Worm (Caenorhabditis elegans) whole organism, L4 larva: ENCODE measurements around the gene C39B5.10.

Experiments
- F26F4.8 ChIP-seq: fragments of 200-800 bp; sonication (Bioruptor generic); conservative IDR thresholded peaks from 2 replicates; pipeline ENCODE4 v1.3.6; 2022; ENCODE audit warnings: missing genetic modification characterization, missing compliant biosample characterization
- F49E8.2 ChIP-seq: sonication (generic microtip); optimal IDR thresholded peaks from 2 replicates; lab custom pipeline; 2016; ENCODE audit warnings: missing compliant biosample characterization, mild to moderate bottlenecking, missing genetic modification characterization, borderline replicate concordance
- T20F7.1 ChIP-seq: fragments of 200-800 bp; sonication (Bioruptor generic); optimal IDR thresholded peaks from 2 replicates; lab custom pipeline; 2018; ENCODE audit warnings: mild to moderate bottlenecking, missing genetic modification characterization, missing compliant biosample characterization
- Y105C5A.15 ChIP-seq: fragments of 200-800 bp; sonication (Bioruptor generic); IDR thresholded peaks from 2 replicates; pipeline ENCODE4 v1.3.6; 2022; ENCODE audit warnings: missing genetic modification characterization, missing compliant biosample characterization
- Y48G9A.11 ChIP-seq: fragments of 200-800 bp; sonication (Bioruptor generic); IDR thresholded peaks from 2 replicates; pipeline ENCODE4 v1.3.6; 2022; ENCODE audit warnings: missing genetic modification reagents, missing genetic modification characterization, missing compliant biosample characterization
- Y5F2A.4 ChIP-seq: fragments of 200-800 bp; sonication (Bioruptor generic); optimal IDR thresholded peaks from 2 replicates; lab custom pipeline; 2018; ENCODE audit warnings: mild to moderate bottlenecking, missing genetic modification characterization, missing compliant biosample characterization
- Y75B8A.6 ChIP-seq: fragments of 200-800 bp; sonication (Bioruptor generic); IDR thresholded peaks from 2 replicates; pipeline ENCODE4 v1.3.6; 2022; ENCODE audit warnings: missing genetic modification reagents, missing genetic modification characterization, missing compliant biosample characterization
- ZK337.2 ChIP-seq: fragments of 200-800 bp; sonication (Bioruptor generic); IDR thresholded peaks from 2 replicates; pipeline ENCODE4 v1.3.6; 2022; ENCODE audit warnings: missing genetic modification reagents, missing genetic modification characterization, missing compliant biosample characterization
- aha-1 ChIP-seq: fragments of 150-350 bp; peaks from one replicate; lab custom pipeline; 2014; ENCODE audit warnings: missing biosample characterization, missing genetic modification characterization
- ceh-28 ChIP-seq: fragments of 150-350 bp; optimal IDR thresholded peaks from 2 replicates; lab custom pipeline; 2014; ENCODE audit warnings: missing biosample characterization, missing genetic modification reagents, missing genetic modification characterization
- ceh-44 ChIP-seq: fragments of 200-800 bp; sonication (Bioruptor generic); IDR thresholded peaks from 2 replicates; pipeline ENCODE4 v1.3.6; 2022; ENCODE audit warnings: missing genetic modification reagents, missing genetic modification characterization, missing compliant biosample characterization
- ceh-82 ChIP-seq: sonication (generic microtip); optimal IDR thresholded peaks from 2 replicates; lab custom pipeline; 2017; ENCODE audit warnings: missing biosample characterization, missing genetic modification characterization
- ces-1 ChIP-seq: fragments of 150-350 bp; sonication (generic microtip); optimal IDR thresholded peaks from 4 replicates; lab custom pipeline; 2014; ENCODE audit warnings: missing biosample characterization, missing genetic modification reagents, missing genetic modification characterization
- ctbp-1 ChIP-seq: fragments of 200-800 bp; sonication (Bioruptor generic); IDR thresholded peaks from 2 replicates; pipeline ENCODE4 v1.3.6; 2022; ENCODE audit warnings: missing genetic modification reagents, missing genetic modification characterization, missing compliant biosample characterization
- daf-16 ChIP-seq, 3 experiments: sonication (generic microtip); optimal IDR thresholded peaks; 2 replicates each; lab custom pipeline; 2016 to 2017; ENCODE audit warnings: missing genetic modification characterization in 3 of 3, missing genetic modification reagents in 3 of 3, mild to moderate bottlenecking in 2 of 3, missing compliant biosample characterization in 2 of 3, missing biosample characterization in 1 of 3, moderate library complexity in 1 of 3
- dmd-6 ChIP-seq: fragments of 200-800 bp; sonication (Bioruptor generic); IDR thresholded peaks from 2 replicates; pipeline ENCODE4 v1.3.6; 2022; ENCODE audit warnings: missing genetic modification reagents, missing genetic modification characterization, missing compliant biosample characterization
- egl-43 ChIP-seq: fragments of 200-800 bp; sonication (Bioruptor generic); IDR thresholded peaks from 2 replicates; pipeline ENCODE4 v1.3.6; 2022; ENCODE audit warnings: missing genetic modification reagents, missing genetic modification characterization, missing compliant biosample characterization
- hlh-30 ChIP-seq: sonication (generic microtip); optimal IDR thresholded peaks from 2 replicates; lab custom pipeline; 2017; ENCODE audit warnings: antibody characterized with exemption, mild to moderate bottlenecking, missing genetic modification characterization, missing compliant biosample characterization; ENCODE audit not compliant: insufficient read depth
- lin-13 ChIP-seq: fragments of 150-350 bp; optimal IDR thresholded peaks from 2 replicates; lab custom pipeline; 2014; ENCODE audit warnings: missing biosample characterization, missing genetic modification reagents, missing genetic modification characterization
- lin-38 ChIP-seq: fragments of 200-800 bp; sonication (Bioruptor generic); IDR thresholded peaks from 2 replicates; pipeline ENCODE4 v1.3.6; 2022; ENCODE audit warnings: missing genetic modification reagents, missing genetic modification characterization, missing compliant biosample characterization
- lin-39 ChIP-seq: fragments of 150-350 bp; optimal IDR thresholded peaks from 2 replicates; lab custom pipeline; 2014; ENCODE audit warnings: missing biosample characterization, missing genetic modification reagents, missing genetic modification characterization
- lir-3 ChIP-seq: sonication (generic microtip); optimal IDR thresholded peaks from 2 replicates; lab custom pipeline; 2016; ENCODE audit warnings: mild to moderate bottlenecking, missing genetic modification characterization, missing compliant biosample characterization
- lsy-2 ChIP-seq, 2 experiments: fragments of 150-350 bp in 1 of 2; sonication (generic microtip) in 1 of 2; optimal IDR thresholded peaks; 2 replicates each; lab custom pipeline; 2014 to 2017; ENCODE audit warnings: missing biosample characterization in 2 of 2, missing genetic modification characterization in 2 of 2
- madf-5 ChIP-seq, 2 experiments: fragments of 200-800 bp; sonication (Bioruptor generic); IDR thresholded peaks; 2 replicates each; pipeline ENCODE4 v1.3.6; 2022; ENCODE audit warnings: missing compliant biosample characterization in 2 of 2, missing genetic modification characterization in 2 of 2
- mdt-29 ChIP-seq: fragments of 200-800 bp; sonication (Bioruptor generic); IDR thresholded peaks from 2 replicates; pipeline ENCODE4 v1.3.6; 2022; ENCODE audit warnings: missing genetic modification reagents, missing genetic modification characterization, missing compliant biosample characterization
- nhr-10 ChIP-seq: fragments of 150-350 bp; optimal IDR thresholded peaks from 2 replicates; lab custom pipeline; 2014; ENCODE audit warnings: missing biosample characterization, missing genetic modification characterization
- nhr-237 ChIP-seq: sonication (generic microtip); optimal IDR thresholded peaks from 2 replicates; lab custom pipeline; 2017; ENCODE audit warnings: missing biosample characterization, missing genetic modification characterization
- nhr-41 ChIP-seq: fragments of 200-800 bp; sonication (Bioruptor generic); IDR thresholded peaks from 2 replicates; pipeline ENCODE4 v1.3.6; 2022; ENCODE audit warnings: missing genetic modification reagents, missing genetic modification characterization, missing compliant biosample characterization
- nhr-6 ChIP-seq: fragments of 150-350 bp; optimal IDR thresholded peaks from 2 replicates; lab custom pipeline; 2014; ENCODE audit warnings: missing biosample characterization, missing genetic modification characterization
- php-3 ChIP-seq: fragments of 200-800 bp; sonication (Bioruptor generic); IDR thresholded peaks from 2 replicates; pipeline ENCODE4 v1.3.6; 2022; ENCODE audit warnings: missing genetic modification reagents, missing genetic modification characterization, missing compliant biosample characterization
- pqm-1 ChIP-seq: sonication (generic microtip); optimal IDR thresholded peaks from 2 replicates; lab custom pipeline; 2017; ENCODE audit warnings: missing biosample characterization, missing genetic modification characterization
- unc-130 ChIP-seq: sonication (generic microtip); optimal IDR thresholded peaks from 2 replicates; lab custom pipeline; 2016; ENCODE audit warnings: missing genetic modification reagents, missing genetic modification characterization, missing compliant biosample characterization
- zag-1 ChIP-seq: fragments of 150-350 bp; optimal IDR thresholded peaks from 2 replicates; lab custom pipeline; 2014; ENCODE audit warnings: missing biosample characterization, missing genetic modification characterization
- zfp-2 ChIP-seq: sonication (generic microtip); optimal IDR thresholded peaks from 2 replicates; lab custom pipeline; 2016; ENCODE audit warnings: mild to moderate bottlenecking, missing genetic modification characterization, missing compliant biosample characterization
- zfp-3 ChIP-seq: fragments of 200-800 bp; sonication (Bioruptor generic); conservative IDR thresholded peaks from 2 replicates; pipeline ENCODE4 v1.3.6; 2022; ENCODE audit warnings: missing genetic modification reagents, missing genetic modification characterization, missing compliant biosample characterization
- zip-2 ChIP-seq: fragments of 150-350 bp; optimal IDR thresholded peaks from 2 replicates; lab custom pipeline; 2014; ENCODE audit warnings: missing biosample characterization, missing genetic modification characterization
- ztf-11 ChIP-seq: fragments of 150-350 bp; optimal IDR thresholded peaks from 2 replicates; lab custom pipeline; 2014; ENCODE audit warnings: missing biosample characterization, missing genetic modification characterization

The C39B5.10 gene

ce11 chrIII:2212343-2212742 lies 27.1 kb downstream of the C39B5.10 start (continued):
- TF ChIP-seq nhr-10 (tag; lab: Kevin White, UChicago), result no peak
- no peak for TF ChIP-seq lin-39 (tag; lab: Kevin White, UChicago)
- no peak for TF ChIP-seq hlh-30 (tag; lab: Kevin White, UChicago)
- TF ChIP-seq ceh-44 (GFP tag; lab: Robert Waterston, UW), result no peak
- no peak for TF ChIP-seq lin-13 (GFP tag; lab: Kevin White, UChicago)
- TF ChIP-seq Y48G9A.11 (GFP tag; lab: Robert Waterston, UW), result no peak
- no peak for TF ChIP-seq nhr-237
- no peak for TF ChIP-seq lir-3 (tag; lab: Kevin White, UChicago)

ce11 chrIII:2211120-2211519 lies 28.3 kb downstream of the C39B5.10 start, which contains the start of gene C39B5.14:
TSS of gene C39B5.14 (plus strand) at chrIII:2211420.
- no peak for TF ChIP-seq mdt-29
- peak; percentile 45 for TF ChIP-seq dmd-6 (GFP tag; lab: Robert Waterston, UW)
- peak; percentile 46 for TF ChIP-seq lin-38

DNA sequence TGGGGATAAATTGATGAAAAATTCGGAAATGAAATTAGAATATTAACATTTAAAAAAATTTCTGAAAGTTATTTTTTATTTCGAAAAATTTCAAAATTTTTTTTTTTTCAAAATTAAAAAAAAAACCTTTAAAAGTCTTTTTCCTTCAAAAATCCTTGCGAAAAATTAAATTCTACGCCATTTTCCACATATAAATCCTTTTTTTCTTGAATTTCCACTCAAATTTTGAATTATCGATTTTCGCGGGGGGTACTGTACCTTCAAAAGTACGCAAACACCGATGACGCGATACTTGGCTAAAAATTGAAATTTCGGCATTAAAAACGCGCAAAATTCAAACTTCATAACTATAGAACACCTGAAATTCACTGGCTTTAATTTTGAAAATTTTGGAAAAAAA lies 28.8 kb downstream of the C39B5.10 start:
- TF ChIP-seq aha-1 (tag; lab: Kevin White, UChicago) (peak; percentile 95), ztf-11 (tag; lab: Kevin White, UChicago) (no peak)

DNA sequence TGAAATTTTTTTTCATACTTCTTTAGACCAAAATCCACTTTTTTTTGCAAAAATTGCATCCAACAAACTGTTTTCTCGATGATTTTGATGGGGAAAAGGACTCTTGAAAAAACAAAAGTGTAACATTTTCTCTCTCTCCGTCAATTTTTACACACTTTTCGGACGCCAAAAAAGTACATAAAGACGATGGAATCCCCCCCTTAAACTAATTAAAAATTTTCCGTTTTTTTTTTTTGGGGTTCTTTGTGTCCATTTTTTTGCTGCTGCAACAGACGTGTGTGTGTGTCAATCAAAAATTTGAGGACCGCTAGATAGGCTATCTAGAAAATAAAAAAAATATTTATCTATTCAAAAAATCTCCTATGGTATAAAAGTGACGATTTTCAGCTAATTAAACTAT lies 31.6 kb downstream of the C39B5.10 start, which contains the start of gene C39B5.5:
C39B5.5 (plus strand) TSS at position 301 of the 400 bp plus-strand sequence.
- TF ChIP-seq nhr-10 (tag; lab: Kevin White, UChicago) (no peak), zfp-2 (no peak), ces-1 (GFP tag; lab: Kevin White, UChicago) (no peak), T20F7.1 (GFP tag; lab: Kevin White, UChicago) (no peak), F49E8.2 (tag; lab: Kevin White, UChicago) (no peak), pqm-1 (no peak), nhr-6 (tag; lab: Kevin White, UChicago) (no peak), unc-130 (GFP tag; lab: Kevin White, UChicago) (no peak), zfp-3 (GFP tag; lab: Robert Waterston, UW) (no peak), daf-16 (GFP tag; optimal IDR thresholded peaks at IDR 0.05; lab: Kevin White, UChicago) (no peak), daf-16 (tag; optimal IDR thresholded peaks at IDR 0.05; lab: Kevin White, UChicago) (no peak), lin-39 (tag; lab: Kevin White, UChicago) (no peak), zip-2 (tag; lab: Kevin White, UChicago) (no peak), lsy-2 (tag; optimal IDR thresholded peaks at IDR 0.05; lab: Kevin White, UChicago) (no peak), madf-5 (GFP tag; IDR thresholded peaks at IDR 0.05; lab: Robert Waterston, UW) (no peak), F26F4.8 (GFP tag; lab: Robert Waterston, UW) (no peak), egl-43 (GFP tag; lab: Robert Waterston, UW) (no peak), nhr-41 (GFP tag; lab: Robert Waterston, UW) (no peak), Y5F2A.4 (GFP tag; lab: Kevin White, UChicago) (no peak)

DNA sequence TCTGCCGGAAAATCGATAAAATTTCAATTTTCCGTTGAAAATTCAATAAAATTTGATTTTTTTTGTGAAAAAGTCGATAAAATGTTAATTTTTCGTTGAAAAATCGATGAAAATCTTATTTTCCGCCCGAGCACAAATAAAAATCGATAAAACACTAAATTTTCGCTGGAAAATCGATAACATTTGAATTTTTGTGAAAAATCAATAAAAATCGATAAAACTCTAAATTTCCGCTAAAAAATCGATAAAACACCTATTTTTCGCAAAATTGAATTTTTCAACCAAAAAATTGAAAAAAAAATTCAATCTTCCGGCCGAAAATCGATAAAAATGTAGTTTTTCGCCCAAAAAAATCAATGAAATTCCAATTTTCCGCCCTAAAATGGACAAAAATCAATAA lies 34.3 kb downstream of the C39B5.10 start:
- no peak for TF ChIP-seq ceh-82 (tag; lab: Kevin White, UChicago)
- no peak for TF ChIP-seq zag-1 (tag; lab: Kevin White, UChicago)
- TF ChIP-seq ZK337.2 (GFP tag; lab: Robert Waterston, UW), result no peak
- TF ChIP-seq ceh-44 (GFP tag; lab: Robert Waterston, UW), result no peak
- peak; percentile 93 for TF ChIP-seq ceh-28 (tag; lab: Kevin White, UChicago)
- TF ChIP-seq php-3 (GFP tag; lab: Robert Waterston, UW), result no peak
- TF ChIP-seq ctbp-1 (GFP tag; lab: Robert Waterston, UW), result no peak
- peak; percentile 37 for TF ChIP-seq aha-1 (tag; lab: Kevin White, UChicago)
- TF ChIP-seq Y105C5A.15 (GFP tag; lab: Robert Waterston, UW), result no peak
- TF ChIP-seq Y75B8A.6 (GFP tag; lab: Robert Waterston, UW), result no peak
